Worm (Caenorhabditis elegans): ENCODE results near the gene F11D11.21.

- no peak for TF ChIP-seq nhr-11 (tag; optimal IDR thresholded peaks at IDR 0.05)
- no peak for TF ChIP-seq nhr-77 (tag; optimal IDR thresholded peaks at IDR 0.05)
- no peak for TF ChIP-seq fkh-10 (GFP tag; optimal IDR thresholded peaks at IDR 0.05)
- TF ChIP-seq eor-1 (tag; optimal IDR thresholded peaks at IDR 0.05), result no peak
- no peak for TF ChIP-seq ZK546.5 (tag; optimal IDR thresholded peaks at IDR 0.05)
- TF ChIP-seq egl-27 (tag; optimal IDR thresholded peaks at IDR 0.05), result no peak
- TF ChIP-seq nhr-237 (tag; optimal IDR thresholded peaks at IDR 0.05), result no peak
These were observed 40.3 kb upstream of the F11D11.21 start, which contains the start of gene nhr-231 for ce11 chrV:18790658-18791057.
